Worm (Caenorhabditis elegans): Measurements from ENCODE around the gene idhb-1.
"Not testable (repeated sequence)": the region's sequence is repeated elsewhere in the genome, so short reads cannot be mapped to it uniquely, and the experiment has no call there.

Gene idhb-1

ce11 chrX:14211170-14211569, 37.3 kb upstream of the idhb-1 start:
- TF ChIP-seq F26F4.8 (GFP tag; conservative IDR thresholded peaks at IDR 0.05), result 0 out of 2 replicates have a peak, but pooled peaks have one; percentile 42
- TF ChIP-seq madf-9 (GFP tag; conservative IDR thresholded peaks at IDR 0.05), result 0 out of 2 replicates have a peak, but pooled peaks have one; percentile 14
- TF ChIP-seq daf-16 (GFP tag; optimal IDR thresholded peaks at IDR 0.05), result peak in 1 of 2 experiments; percentile 15
- TF ChIP-seq daf-16, pha-4 (tag; optimal IDR thresholded peaks at IDR 0.05): not testable (repeated sequence)
- TF ChIP-seq pha-4 (GFP tag; IDR thresholded peaks at IDR 0.05), result peak; percentile 70; the same call in 1 of the 2 replicates
- TF ChIP-seq dmd-6 (GFP tag; IDR thresholded peaks at IDR 0.05), result peak; percentile 28; the same call in 1 of the 2 replicates
- 0 out of 2 replicates have a peak, but pooled peaks have one; percentile 38 for TF ChIP-seq dmd-8 (GFP tag; IDR thresholded peaks at IDR 0.05)

ce11 chrX:14207942-14208341, 34.1 kb upstream of the idhb-1 start, which contains the start of gene ceh-37:
Gene ceh-37 (minus strand): TSS chrX:14208000.
- peak; percentile 49 for TF ChIP-seq nhr-28 (tag; optimal IDR thresholded peaks at IDR 0.05)
- TF ChIP-seq unc-62 (GFP tag; optimal IDR thresholded peaks at IDR 0.05 in 1 of 2), result peak in 1 of 2 experiments; percentile 92
- TF ChIP-seq unc-62 (tag; optimal IDR thresholded peaks at IDR 0.05), result no peak
- peak; percentile 30; the same call in 1 of the 2 replicates for TF ChIP-seq dmd-6 (GFP tag; IDR thresholded peaks at IDR 0.05)
- TF ChIP-seq daf-16 (GFP tag; optimal IDR thresholded peaks at IDR 0.05), result no peak
- peak; percentile 36 for TF ChIP-seq daf-16 (tag; optimal IDR thresholded peaks at IDR 0.05)
- no peak for TF ChIP-seq zip-11 (GFP tag; IDR thresholded peaks at IDR 0.05)
- no peak for TF ChIP-seq vab-7 (GFP tag; IDR thresholded peaks at IDR 0.05)
- TF ChIP-seq php-3 (GFP tag; IDR thresholded peaks at IDR 0.05), result peak; percentile 97
- peak; percentile 19 for TF ChIP-seq dve-1 (tag; optimal IDR thresholded peaks at IDR 0.05; ENCODE audit: insufficient read depth)
- TF ChIP-seq hlh-30 (tag; optimal IDR thresholded peaks at IDR 0.05; ENCODE audit: insufficient read depth), result peak; percentile 61
- no peak for TF ChIP-seq lin-13 (GFP tag; optimal IDR thresholded peaks at IDR 0.05)
- peak; percentile 50 for TF ChIP-seq pqm-1 (tag; optimal IDR thresholded peaks at IDR 0.05)
- TF ChIP-seq hlh-11 (tag; optimal IDR thresholded peaks at IDR 0.05), result peak; percentile 68

- TF ChIP-seq lin-15B (tag; optimal IDR thresholded peaks at IDR 0.05), result no peak
- no peak for TF ChIP-seq ces-1 (GFP tag; optimal IDR thresholded peaks at IDR 0.05)
- TF ChIP-seq sdz-12 (GFP tag; optimal IDR thresholded peaks at IDR 0.05), result no peak
- no peak for TF ChIP-seq zfp-2 (tag; optimal IDR thresholded peaks at IDR 0.05)
- no peak for TF ChIP-seq mxl-2 (GFP tag; conservative IDR thresholded peaks at IDR 0.05)
- TF ChIP-seq cey-2 (tag; optimal IDR thresholded peaks at IDR 0.05; ENCODE audit: borderline replicate concordance, insufficient read depth), result no peak
- no peak for TF ChIP-seq egl-27 (tag; optimal IDR thresholded peaks at IDR 0.05)
- TF ChIP-seq lir-3 (tag; optimal IDR thresholded peaks at IDR 0.05), result no peak
- TF ChIP-seq dve-1 (tag; optimal IDR thresholded peaks at IDR 0.05; ENCODE audit: insufficient read depth), result peak; percentile 36
- no peak for TF ChIP-seq ceh-20 (GFP tag; IDR thresholded peaks at IDR 0.05)
- TF ChIP-seq set-16 (GFP tag; IDR thresholded peaks at IDR 0.05), result no peak
- no peak for TF ChIP-seq dmd-9 (GFP tag; IDR thresholded peaks at IDR 0.05)
- no peak for TF ChIP-seq ama-1 (optimal IDR thresholded peaks at IDR 0.05)
- no peak for TF ChIP-seq nhr-48 (tag; optimal IDR thresholded peaks at IDR 0.05)
- no peak for TF ChIP-seq T26A8.4 (GFP tag; IDR thresholded peaks at IDR 0.05)
- no peak for TF ChIP-seq ztf-7 (tag; optimal IDR thresholded peaks at IDR 0.05)
- no peak for TF ChIP-seq tra-1 (GFP tag; IDR thresholded peaks at IDR 0.05)
- no peak for TF ChIP-seq daf-16 (GFP tag; optimal IDR thresholded peaks at IDR 0.05)
- peak; percentile 69 for TF ChIP-seq daf-16 (tag; optimal IDR thresholded peaks at IDR 0.05)
- no peak for TF ChIP-seq ZK337.2 (GFP tag; IDR thresholded peaks at IDR 0.05)
- TF ChIP-seq dmd-6 (GFP tag; IDR thresholded peaks at IDR 0.05), result peak; percentile 48; the same call in 1 of the 2 replicates
- TF ChIP-seq mep-1 (tag; optimal IDR thresholded peaks at IDR 0.05), result no peak
- peak; percentile 42 for TF ChIP-seq hlh-11 (tag; optimal IDR thresholded peaks at IDR 0.05)
- TF ChIP-seq F49E8.2 (tag; optimal IDR thresholded peaks at IDR 0.05; ENCODE audit: borderline replicate concordance), result no peak
- TF ChIP-seq lin-39 (tag; optimal IDR thresholded peaks at IDR 0.05), result no peak
- TF ChIP-seq zip-2 (tag; optimal IDR thresholded peaks at IDR 0.05), result no peak
- TF ChIP-seq rbr-2 (tag; optimal IDR thresholded peaks at IDR 0.05), result no peak
- no peak for TF ChIP-seq ctbp-1 (GFP tag; IDR thresholded peaks at IDR 0.05)
- no peak for TF ChIP-seq F10B5.3 (tag; optimal IDR thresholded peaks at IDR 0.05)
- TF ChIP-seq pqm-1 (tag; optimal IDR thresholded peaks at IDR 0.05), result peak; percentile 64
- no peak for TF ChIP-seq snpc-4 (tag; optimal IDR thresholded peaks at IDR 0.05)
- no peak for TF ChIP-seq fkh-10 (GFP tag; optimal IDR thresholded peaks at IDR 0.05)
- no peak for TF ChIP-seq ceh-82 (tag; optimal IDR thresholded peaks at IDR 0.05)
- peak; percentile 41; the same call in 1 of the 2 replicates for TF ChIP-seq lin-1 (GFP tag; IDR thresholded peaks at IDR 0.05)
- TF ChIP-seq nhr-28 (tag; optimal IDR thresholded peaks at IDR 0.05), result peak; percentile 53
- no peak for TF ChIP-seq F26F4.8 (GFP tag; conservative IDR thresholded peaks at IDR 0.05)
Observed at ce11 chrX:14206321-14206720, 32.5 kb upstream of the idhb-1 start.

Data from whole organism, L4 larva.